Worm (Caenorhabditis elegans) whole organism, L2 larva: ENCODE results near the gene mab-23.

ENCODE experiments used
- F13H6.1 ChIP-seq: sonication (generic microtip); optimal IDR thresholded peaks from 2 replicates; lab custom pipeline; 2016; ENCODE audit warnings: missing genetic modification characterization, missing compliant biosample characterization
- egl-27 ChIP-seq: sonication (generic microtip); optimal IDR thresholded peaks from 3 replicates; lab custom pipeline; 2017; ENCODE audit warnings: missing biosample characterization, missing genetic modification reagents, missing genetic modification characterization
- nhr-129 ChIP-seq: fragments of 150-350 bp; optimal IDR thresholded peaks from 2 replicates; lab custom pipeline; 2014; ENCODE audit warnings: missing biosample characterization, missing genetic modification characterization
- sem-4 ChIP-seq: fragments of 150-350 bp; optimal IDR thresholded peaks from 2 replicates; lab custom pipeline; 2014; ENCODE audit warnings: missing biosample characterization, missing genetic modification reagents, missing genetic modification characterization
- unc-55 ChIP-seq: fragments of 150-350 bp; sonication (generic microtip); optimal IDR thresholded peaks from 3 replicates; lab custom pipeline; 2014; ENCODE audit warnings: missing biosample characterization, missing genetic modification reagents, missing genetic modification characterization
- unc-62 ChIP-seq: fragments of 150-350 bp; optimal IDR thresholded peaks from 2 replicates; lab custom pipeline; 2014; ENCODE audit warnings: missing biosample characterization, missing genetic modification reagents, missing genetic modification characterization

The mab-23 gene

ce11 chrV:10684748-10685147 is 51.9 kb downstream of the mab-23 start:
- TF ChIP-seq sem-4 (tag; lab: Kevin White, UChicago) (no peak), F13H6.1 (no peak), nhr-129 (tag; lab: Kevin White, UChicago) (no peak), unc-62 (no peak), unc-55 (GFP tag; lab: Kevin White, UChicago) (no peak), egl-27 (tag; lab: Kevin White, UChicago) (no peak)
